Fruit fly (Drosophila melanogaster) whole organism, embryonic: Measurements from ENCODE around the gene Vsx1.
A peak's percentile ranks its signal among the peaks of the same experiment; 100 is the strongest.

Source experiments
- Abd-B ChIP-seq: fragments of 200-800 bp; sonication (Bioruptor generic); optimal IDR thresholded peaks from 2 replicates; lab custom pipeline; 2018; ENCODE audit warnings: missing biosample characterization, mild to moderate bottlenecking, missing genetic modification characterization, moderate library complexity
- Aef1 ChIP-seq: fragments of 200-800 bp; sonication (Bioruptor generic); IDR thresholded peaks from 3 replicates; pipeline ENCODE4 v1.3.6; 2022; ENCODE audit warnings: missing biosample characterization, missing genetic modification characterization
- B-H2 ChIP-seq: fragments of 200-800 bp; sonication (Bioruptor generic); optimal IDR thresholded peaks from 2 replicates; lab custom pipeline; 2018; ENCODE audit warnings: missing biosample characterization, mild to moderate bottlenecking, missing genetic modification characterization
- Bdp1 ChIP-seq: fragments of 200-800 bp; sonication (Bioruptor generic); optimal IDR thresholded peaks from 3 replicates; lab custom pipeline; 2016; ENCODE audit warnings: missing biosample characterization, missing genetic modification characterization
- Bteb2 ChIP-seq: fragments of 200-800 bp; sonication (Bioruptor generic); optimal IDR thresholded peaks from 2 replicates; lab custom pipeline; 2016; ENCODE audit warnings: missing biosample characterization, missing genetic modification characterization
- CG10274 ChIP-seq: fragments of 200-800 bp; sonication (Bioruptor generic); optimal IDR thresholded peaks from 3 replicates; lab custom pipeline; 2017; ENCODE audit warnings: missing biosample characterization, mild to moderate bottlenecking, missing genetic modification characterization
- CG12219 ChIP-seq: fragments of 200-800 bp; sonication (Bioruptor generic); optimal IDR thresholded peaks from 3 replicates; lab custom pipeline; 2018; ENCODE audit warnings: missing biosample characterization, mild to moderate bottlenecking, missing genetic modification characterization
- CG12236 ChIP-seq: fragments of 200-800 bp; sonication (Bioruptor generic); optimal IDR thresholded peaks from 2 replicates; lab custom pipeline; 2016; ENCODE audit warnings: missing biosample characterization, missing genetic modification characterization
- CG1603 ChIP-seq: fragments of 200-800 bp; sonication (Bioruptor generic); optimal IDR thresholded peaks from 2 replicates; lab custom pipeline; 2019; ENCODE audit warnings: missing biosample characterization, mild to moderate bottlenecking, missing genetic modification characterization, moderate library complexity
- CG16813 ChIP-seq: fragments of 200-800 bp; sonication (Bioruptor generic); IDR thresholded peaks from 3 replicates; pipeline ENCODE4 v1.3.6; 2022; ENCODE audit warnings: missing biosample characterization, missing genetic modification characterization; ENCODE audit not compliant: partially characterized antibody
- CG17361 ChIP-seq: fragments of 200-800 bp; sonication (Bioruptor generic); IDR thresholded peaks from 3 replicates; pipeline ENCODE4 v1.3.6; 2022; ENCODE audit warnings: missing biosample characterization, missing genetic modification characterization
- CG17568 ChIP-seq: fragments of 200-800 bp; sonication (Bioruptor generic); optimal IDR thresholded peaks from 2 replicates; lab custom pipeline; 2018; ENCODE audit warnings: missing biosample characterization, mild to moderate bottlenecking, missing genetic modification characterization, moderate library complexity
- CG17612 ChIP-seq: fragments of 200-800 bp; sonication (Bioruptor generic); IDR thresholded peaks from 2 replicates; pipeline ENCODE4 v1.3.6; 2022; ENCODE audit warnings: missing biosample characterization, missing genetic modification characterization
- CG18619 ChIP-seq: fragments of 200-800 bp; sonication (Bioruptor generic); optimal IDR thresholded peaks from 3 replicates; lab custom pipeline; 2017; ENCODE audit warnings: missing biosample characterization, mild to moderate bottlenecking, missing genetic modification characterization
- CG18764 ChIP-seq: fragments of 200-800 bp; sonication (Bioruptor generic); optimal IDR thresholded peaks from 3 replicates; lab custom pipeline; 2016; ENCODE audit warnings: missing biosample characterization, missing genetic modification characterization
- CG34224 ChIP-seq: fragments of 200-800 bp; sonication (Bioruptor generic); IDR thresholded peaks from 3 replicates; pipeline ENCODE4 v1.3.6; 2022; ENCODE audit warnings: missing biosample characterization, missing genetic modification characterization; ENCODE audit not compliant: partially characterized antibody
- CG4282 ChIP-seq: fragments of 200-800 bp; sonication (Bioruptor generic); optimal IDR thresholded peaks from 2 replicates; lab custom pipeline; 2016; ENCODE audit warnings: missing biosample characterization, missing genetic modification characterization
- CG4424 ChIP-seq: fragments of 200-800 bp; sonication (Bioruptor generic); optimal IDR thresholded peaks from 3 replicates; lab custom pipeline; 2016; ENCODE audit warnings: missing biosample characterization, missing genetic modification characterization
- CG5953 ChIP-seq: fragments of 200-800 bp; sonication (Bioruptor generic); IDR thresholded peaks from 2 replicates; pipeline ENCODE4 v1.3.6; 2022; ENCODE audit warnings: missing biosample characterization, missing genetic modification characterization
- CG6175 ChIP-seq: fragments of 200-800 bp; sonication (Bioruptor generic); IDR thresholded peaks from 3 replicates; pipeline ENCODE4 v1.3.6; 2022; ENCODE audit warnings: missing biosample characterization, missing genetic modification characterization
- CG6765 ChIP-seq: fragments of 200-800 bp; sonication (Bioruptor generic); optimal IDR thresholded peaks from 3 replicates; lab custom pipeline; 2017; ENCODE audit warnings: missing biosample characterization, mild to moderate bottlenecking, missing genetic modification characterization
- CG7556 ChIP-seq: fragments of 200-800 bp; sonication (Bioruptor generic); optimal IDR thresholded peaks from 2 replicates; lab custom pipeline; 2017; ENCODE audit warnings: missing biosample characterization, mild to moderate bottlenecking, missing genetic modification characterization
- CG7745 ChIP-seq: fragments of 200-800 bp; sonication (Bioruptor generic); optimal IDR thresholded peaks from 2 replicates; lab custom pipeline; 2018; ENCODE audit warnings: missing biosample characterization, mild to moderate bottlenecking, missing genetic modification characterization, moderate library complexity
- CG8359 ChIP-seq: fragments of 200-800 bp; sonication (Bioruptor generic); optimal IDR thresholded peaks from 2 replicates; lab custom pipeline; 2017; ENCODE audit warnings: missing biosample characterization, mild to moderate bottlenecking, missing genetic modification characterization, borderline replicate concordance
- CG9876 ChIP-seq: fragments of 200-800 bp; sonication (Bioruptor generic); optimal IDR thresholded peaks from 2 replicates; lab custom pipeline; 2016; ENCODE audit warnings: missing biosample characterization, missing genetic modification characterization
- Dfd ChIP-seq, 2 experiments: fragments of >200 bp; optimal IDR thresholded peaks; 2 replicates each; lab custom pipeline; 2017; ENCODE audit warnings: missing biosample characterization in 2 of 2, missing genetic modification characterization in 2 of 2
- Eip74EF ChIP-seq, 2 experiments: fragments of 200-800 bp in 1 of 2; fragments of >200 bp in 1 of 2; sonication (Bioruptor generic) in 1 of 2; optimal IDR thresholded peaks; 2 replicates each; lab custom pipeline; 2017 to 2019; ENCODE audit warnings: missing biosample characterization in 2 of 2, missing genetic modification characterization in 2 of 2, mild to moderate bottlenecking in 1 of 2, moderate library complexity in 1 of 2
- Fer2 ChIP-seq: fragments of 200-800 bp; sonication (Bioruptor generic); optimal IDR thresholded peaks from 2 replicates; lab custom pipeline; 2018; ENCODE audit warnings: missing biosample characterization, mild to moderate bottlenecking, missing genetic modification characterization, moderate library complexity
- HmgZ ChIP-seq: fragments of 200-800 bp; sonication (Bioruptor generic); optimal IDR thresholded peaks from 2 replicates; lab custom pipeline; 2018; ENCODE audit warnings: missing biosample characterization, mild to moderate bottlenecking, missing genetic modification characterization
- MTF-1 ChIP-seq: fragments of 200-800 bp; sonication (Bioruptor generic); optimal IDR thresholded peaks from 2 replicates; lab custom pipeline; 2018; ENCODE audit warnings: missing biosample characterization, mild to moderate bottlenecking, missing genetic modification characterization, borderline replicate concordance
- Mes4 ChIP-seq: fragments of 200-800 bp; sonication (Bioruptor generic); optimal IDR thresholded peaks from 2 replicates; lab custom pipeline; 2016; ENCODE audit warnings: missing biosample characterization, missing genetic modification characterization
- Ravus ChIP-seq: fragments of 200-800 bp; sonication (Bioruptor generic); IDR thresholded peaks from 2 replicates; pipeline ENCODE4 v1.3.6; 2022; ENCODE audit warnings: missing biosample characterization, missing genetic modification characterization
- Rx ChIP-seq: fragments of 200-800 bp; sonication (Bioruptor generic); IDR thresholded peaks from 2 replicates; pipeline ENCODE4 v1.3.6; 2022; ENCODE audit warnings: missing biosample characterization, missing genetic modification characterization
- az2 ChIP-seq: fragments of 200-800 bp; sonication (Bioruptor generic); optimal IDR thresholded peaks from 3 replicates; lab custom pipeline; 2016; ENCODE audit warnings: missing biosample characterization, missing genetic modification characterization
- btn ChIP-seq: fragments of 200-800 bp; sonication (Bioruptor generic); optimal IDR thresholded peaks from 2 replicates; lab custom pipeline; 2016; ENCODE audit warnings: missing biosample characterization, missing genetic modification characterization
- chn ChIP-seq: fragments of 200-800 bp; sonication (Bioruptor generic); optimal IDR thresholded peaks from 2 replicates; lab custom pipeline; 2016; ENCODE audit warnings: missing biosample characterization, missing genetic modification characterization
- ewg ChIP-seq: fragments of 200-800 bp; sonication (Bioruptor generic); optimal IDR thresholded peaks from 3 replicates; lab custom pipeline; 2017; ENCODE audit warnings: mild to moderate bottlenecking, missing biosample characterization, missing genetic modification reagents, missing genetic modification characterization
- eyg ChIP-seq: fragments of 200-800 bp; sonication (Bioruptor generic); optimal IDR thresholded peaks from 3 replicates; lab custom pipeline; 2016; ENCODE audit warnings: missing biosample characterization, missing genetic modification characterization
- fd102C ChIP-seq: fragments of 200-800 bp; sonication (Bioruptor generic); optimal IDR thresholded peaks from 2 replicates; lab custom pipeline; 2018; ENCODE audit warnings: missing biosample characterization, mild to moderate bottlenecking, missing genetic modification characterization, moderate library complexity
- gfzf ChIP-seq: fragments of 200-800 bp; sonication (Bioruptor generic); optimal IDR thresholded peaks from 2 replicates; lab custom pipeline; 2016; ENCODE audit warnings: missing biosample characterization, mild to moderate bottlenecking, missing genetic modification characterization, moderate library complexity
- gro ChIP-seq: fragments of 200-800 bp; sonication (Bioruptor generic); optimal IDR thresholded peaks from 2 replicates; lab custom pipeline; 2016; ENCODE audit warnings: missing biosample characterization, missing genetic modification characterization
- gt ChIP-seq: fragments of 200-800 bp; sonication (Bioruptor generic); IDR thresholded peaks from 2 replicates; pipeline ENCODE4 v1.3.6; 2022; ENCODE audit warnings: missing biosample characterization, missing genetic modification characterization
- klu ChIP-seq: fragments of 200-800 bp; sonication (Bioruptor generic); IDR thresholded peaks from 2 replicates; pipeline ENCODE4 v1.3.6; 2022; ENCODE audit warnings: missing biosample characterization, missing genetic modification characterization
- knrl ChIP-seq: fragments of 200-800 bp; sonication (Bioruptor generic); IDR thresholded peaks from 3 replicates; pipeline ENCODE4 v1.3.6; 2022; ENCODE audit warnings: missing biosample characterization, missing genetic modification characterization; ENCODE audit not compliant: partially characterized antibody
- mirr ChIP-seq: fragments of 200-800 bp; sonication (Bioruptor generic); optimal IDR thresholded peaks from 3 replicates; lab custom pipeline; 2018; ENCODE audit warnings: missing biosample characterization, mild to moderate bottlenecking, missing genetic modification characterization
- nerfin-2 ChIP-seq: fragments of 200-800 bp; sonication (Bioruptor generic); IDR thresholded peaks from 2 replicates; pipeline ENCODE4 v1.3.6; 2022; ENCODE audit warnings: missing biosample characterization, missing genetic modification characterization; ENCODE audit not compliant: partially characterized antibody
- p53 ChIP-seq: fragments of 200-800 bp; sonication (Bioruptor generic); optimal IDR thresholded peaks from 2 replicates; lab custom pipeline; 2016; ENCODE audit warnings: missing biosample characterization, missing genetic modification characterization
- shn ChIP-seq: fragments of 200-800 bp; sonication (Bioruptor generic); optimal IDR thresholded peaks from 3 replicates; lab custom pipeline; 2016; ENCODE audit warnings: missing biosample characterization, missing genetic modification characterization
- sima ChIP-seq: fragments of 200-800 bp; sonication (Bioruptor generic); optimal IDR thresholded peaks from 2 replicates; lab custom pipeline; 2016; ENCODE audit warnings: missing biosample characterization, missing genetic modification characterization
- tx ChIP-seq: fragments of 200-800 bp; sonication (Bioruptor generic); optimal IDR thresholded peaks from 2 replicates; lab custom pipeline; 2016; ENCODE audit warnings: missing biosample characterization, missing genetic modification characterization
- zfh1 ChIP-seq: fragments of 200-800 bp; sonication (Bioruptor generic); IDR thresholded peaks from 3 replicates; pipeline ENCODE4 v1.3.6; 2022; ENCODE audit warnings: missing biosample characterization, missing genetic modification characterization

The Vsx1 gene

DNA sequence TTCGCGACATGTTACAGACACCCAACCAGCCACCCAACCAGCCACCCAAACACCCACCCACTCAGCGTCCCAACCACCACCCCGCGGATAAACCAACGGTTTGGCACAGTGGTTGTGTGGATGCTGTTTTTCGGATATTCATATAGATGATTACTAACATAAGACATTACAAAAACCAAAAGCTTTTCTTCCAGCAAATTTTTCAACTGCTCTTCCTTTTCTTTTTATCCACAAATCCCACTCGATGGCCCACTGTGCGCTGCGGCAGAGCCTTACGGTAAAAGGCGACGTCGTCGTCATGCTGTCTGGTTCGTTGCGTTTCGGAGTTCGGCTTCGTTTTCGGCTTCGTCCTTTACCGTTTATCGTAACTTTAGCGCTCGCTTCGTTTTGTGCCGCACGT is 44.5 kb downstream of the Vsx1 start (continued):
- TF ChIP-seq CG8359 (GFP tag; lab: Kevin White, UChicago) (no peak), klu (GFP tag; lab: Robert Waterston, UW) (0 out of 2 replicates have a peak, but pooled peaks have one; percentile 27), CG1603 (tag; lab: Kevin White, UChicago) (peak; percentile 60), CG12219 (peak; percentile 9), CG10274 (no peak), CG16813 (GFP tag; lab: Robert Waterston, UW) (no peak), Bteb2 (peak; percentile 38), Aef1 (GFP tag; lab: Robert Waterston, UW) (peak; percentile 49; the same call in 1 of the 3 replicates), CG4424 (GFP tag; lab: Kevin White, UChicago) (peak; percentile 27), Eip74EF (GFP tag; optimal IDR thresholded peaks at IDR 0.05; lab: Kevin White, UChicago) (no peak), CG17361 (GFP tag; lab: Robert Waterston, UW) (peak; percentile 40; the same call in 1 of the 3 replicates), gfzf (no peak), gro (GFP tag; lab: Kevin White, UChicago) (peak; percentile 44), CG18619 (GFP tag; lab: Kevin White, UChicago) (peak; percentile 32), CG6175 (0 out of 3 replicates have a peak, but pooled peaks have one; percentile 14), CG34224 (GFP tag; lab: Robert Waterston, UW) (no peak), az2 (GFP tag; lab: Kevin White, UChicago) (peak; percentile 36), Mes4 (GFP tag; lab: Kevin White, UChicago) (peak; percentile 24), HmgZ (peak; percentile 36), CG7556 (GFP tag; lab: Kevin White, UChicago) (peak; percentile 63), tx (GFP tag; lab: Kevin White, UChicago) (peak; percentile 40), Dfd (GFP tag; optimal IDR thresholded peaks at IDR 0.05; lab: Kevin White, UChicago) (no peak), knrl (no peak), btn (peak; percentile 4), shn (GFP tag; lab: Kevin White, UChicago) (peak; percentile 13), Rx (GFP tag; lab: Robert Waterston, UW) (peak; percentile 54; the same call in 1 of the 2 replicates), Abd-B (no peak), ewg (peak; percentile 17), chn (GFP tag; lab: Kevin White, UChicago) (peak; percentile 43), gt (GFP tag; lab: Robert Waterston, UW) (no peak), sima (no peak), MTF-1 (peak; percentile 35), CG9876 (no peak), zfh1 (peak; percentile 65), mirr (GFP tag; lab: Kevin White, UChicago) (peak; percentile 20), CG12236 (GFP tag; lab: Kevin White, UChicago) (no peak), CG6765 (GFP tag; lab: Kevin White, UChicago) (no peak), CG17612 (GFP tag; lab: Robert Waterston, UW) (no peak), Ravus (no peak), p53 (GFP tag; lab: Kevin White, UChicago) (no peak), Fer2 (tag; lab: Kevin White, UChicago) (peak; percentile 39), Bdp1 (GFP tag; lab: Kevin White, UChicago) (peak; percentile 15), B-H2 (GFP tag; lab: Kevin White, UChicago) (peak; percentile 51), CG7745 (tag; lab: Kevin White, UChicago) (no peak), CG5953 (GFP tag; lab: Robert Waterston, UW) (peak; percentile 60), CG18764 (GFP tag; lab: Kevin White, UChicago) (no peak), nerfin-2 (GFP tag; lab: Robert Waterston, UW) (no peak), CG4282 (GFP tag; lab: Kevin White, UChicago) (no peak), fd102C (GFP tag; lab: Kevin White, UChicago) (no peak), eyg (GFP tag; lab: Kevin White, UChicago) (peak; percentile 29), CG17568 (GFP tag; lab: Kevin White, UChicago) (no peak)
